Worm (Caenorhabditis elegans): ENCODE measurements around the gene sir-2.2.

DNA sequence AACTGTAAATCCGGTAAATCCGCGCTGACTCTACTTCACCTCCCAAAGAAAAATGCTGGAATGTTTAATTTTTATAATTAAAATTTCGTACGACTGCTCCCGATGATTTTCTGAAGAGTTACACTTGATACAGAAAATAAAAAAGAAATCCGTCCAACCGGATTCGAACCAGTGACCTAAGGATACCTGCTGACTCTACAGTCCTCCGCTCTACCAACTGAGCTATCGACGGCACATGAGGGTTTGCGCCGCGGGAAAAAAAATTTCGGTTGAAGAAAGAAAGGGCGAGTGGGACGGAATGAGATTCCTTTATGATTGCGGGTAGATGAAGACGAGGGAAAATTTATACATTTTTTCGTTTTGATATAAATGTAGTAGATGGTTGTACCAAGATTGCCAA, 43.2 kb upstream of the sir-2.2 start:
- TF ChIP-seq ref-1 (GFP tag; conservative IDR thresholded peaks at IDR 0.05) (no peak), ztf-23 (GFP tag; IDR thresholded peaks at IDR 0.05) (no peak)

Data from whole organism, midembryonic.